Fruit fly (Drosophila melanogaster): ENCODE data around the gene Kcmf1.
A peak's percentile ranks its signal among the peaks of the same experiment; 100 is the strongest.

The Kcmf1 gene

dm6 chr3R:9031797-9032418 is 17.2 kb upstream of the Kcmf1 start (continued):
- TF ChIP-seq CG9817 (tag; optimal IDR thresholded peaks at IDR 0.05) (peak; percentile 73), CG1024 (GFP tag; IDR thresholded peaks at IDR 0.05) (peak; percentile 82), CG12744 (GFP tag; optimal IDR thresholded peaks at IDR 0.05) (peak; percentile 44), Awh (GFP tag; IDR thresholded peaks at IDR 0.05) (peak; percentile 94), nerfin-2 (GFP tag; IDR thresholded peaks at IDR 0.05; ENCODE audit: partially characterized antibody) (no peak), bsh (GFP tag; optimal IDR thresholded peaks at IDR 0.05) (peak; percentile 89 to 99), Fer1 (GFP tag; optimal IDR thresholded peaks at IDR 0.05) (peak; percentile 85), sens (GFP tag) (peak; percentile 97), Ravus (GFP tag; IDR thresholded peaks at IDR 0.05) (peak; percentile 55), cas (GFP tag; IDR thresholded peaks at IDR 0.05) (peak; percentile 71), gro (GFP tag; optimal IDR thresholded peaks at IDR 0.05) (peak; percentile 76), E2f2 (GFP tag; IDR thresholded peaks at IDR 0.05) (peak; percentile 71), row (GFP tag; IDR thresholded peaks at IDR 0.05) (peak; percentile 90), ab (GFP tag; optimal IDR thresholded peaks at IDR 0.05) (no peak), CG11398 (GFP tag; optimal IDR thresholded peaks at IDR 0.05) (peak; percentile 71), CG3847 (GFP tag; IDR thresholded peaks at IDR 0.05) (peak; percentile 86), en (GFP tag; optimal IDR thresholded peaks at IDR 0.05) (peak; percentile 44), inv (GFP tag; IDR thresholded peaks at IDR 0.05; ENCODE audit: partially characterized antibody) (no peak), CG30020 (tag; optimal IDR thresholded peaks at IDR 0.05) (peak; percentile 19), CG8359 (GFP tag; optimal IDR thresholded peaks at IDR 0.05; ENCODE audit: borderline replicate concordance) (no peak), kni (GFP tag; optimal IDR thresholded peaks at IDR 0.05) (no peak), lov (optimal IDR thresholded peaks at IDR 0.05) (no peak), lov (GFP tag; IDR thresholded peaks at IDR 0.05) (peak; percentile 85), CG4424 (GFP tag; optimal IDR thresholded peaks at IDR 0.05) (peak; percentile 85), CG30403 (GFP tag; optimal IDR thresholded peaks at IDR 0.05) (peak; percentile 89), CHES-1-like (GFP tag; optimal IDR thresholded peaks at IDR 0.05) (peak; percentile 80), cato (GFP tag; optimal IDR thresholded peaks at IDR 0.05; ENCODE audit: borderline replicate concordance) (peak; percentile 58), CG10147 (GFP tag; optimal IDR thresholded peaks at IDR 0.05) (peak; percentile 79), Poxn (GFP tag; IDR thresholded peaks at IDR 0.05) (no peak), ranshi (GFP tag; IDR thresholded peaks at IDR 0.05) (peak; percentile 93), cwo (GFP tag; optimal IDR thresholded peaks at IDR 0.05) (peak; percentile 83), btn (GFP tag; optimal IDR thresholded peaks at IDR 0.05) (peak; percentile 74), GATAe (GFP tag; conservative IDR thresholded peaks at IDR 0.05) (peak; percentile 30; the same call in 1 of the 2 replicates), Mad (GFP tag; optimal IDR thresholded peaks at IDR 0.05) (peak; percentile 77), croc (GFP tag; conservative IDR thresholded peaks at IDR 0.05) (peak; percentile 78), pzg (GFP tag; optimal IDR thresholded peaks at IDR 0.05) (peak; percentile 1), CG10321 (GFP tag; IDR thresholded peaks at IDR 0.05) (peak; percentile 60; the same call in 1 of the 2 replicates), HLH3B (GFP tag; IDR thresholded peaks at IDR 0.05) (peak; percentile 92), CG17568 (GFP tag; optimal IDR thresholded peaks at IDR 0.05) (peak; percentile 85), Fer2 (tag; optimal IDR thresholded peaks at IDR 0.05) (peak; percentile 49), crc (GFP tag; optimal IDR thresholded peaks at IDR 0.05) (peak; percentile 68), CG3065 (GFP tag; optimal IDR thresholded peaks at IDR 0.05) (peak; percentile 58), jumu (GFP tag; optimal IDR thresholded peaks at IDR 0.05) (peak; percentile 72), p53 (GFP tag; optimal IDR thresholded peaks at IDR 0.05) (peak; percentile 18), YL-1 (GFP tag; optimal IDR thresholded peaks at IDR 0.05) (peak; percentile 16), CG17912 (GFP tag; optimal IDR thresholded peaks at IDR 0.05) (no peak), fd64A (GFP tag; optimal IDR thresholded peaks at IDR 0.05) (peak; percentile 69), Dek (tag; optimal IDR thresholded peaks at IDR 0.05) (peak; percentile 85), Six4 (GFP tag; optimal IDR thresholded peaks at IDR 0.05) (peak; percentile 68), ase (GFP tag; IDR thresholded peaks at IDR 0.05) (peak; percentile 89)
